Comparison of ENCODE assay signal across 5 fruit fly cellular contexts in genomic region chr3L:13263801-13264200, dm6.
A peak's percentile ranks its signal among the peaks of the same experiment; 100 is the strongest.
TF ChIP-seq lines count a peak whose summit lies in the region.

No protein-coding gene starts in this region.

- TF ChIP-seq CTCF in whole organism, embryonic (GFP tag; optimal IDR thresholded peaks at IDR 0.05; lab: Kevin White, UChicago), result no peak

TF ChIP-seq in whole organism, 6 proteins besides CTCF, POLR2A, EP300 and RAD21:
- no peak for TF ChIP-seq EcR (GFP tag; optimal IDR thresholded peaks at IDR 0.05; lab: Kevin White, UChicago)
- TF ChIP-seq CG8478 (optimal IDR thresholded peaks at IDR 0.05; lab: Kevin White, UChicago), result no peak
- no peak for TF ChIP-seq psq (optimal IDR thresholded peaks at IDR 0.05; lab: Kevin White, UChicago)
- TF ChIP-seq pan (optimal IDR thresholded peaks at IDR 0.05; lab: Kevin White, UChicago), result peak; percentile 78
- no peak for TF ChIP-seq Dll (optimal IDR thresholded peaks at IDR 0.05; lab: Kevin White, UChicago)
- no peak for TF ChIP-seq usp (GFP tag; optimal IDR thresholded peaks at IDR 0.05; lab: Kevin White, UChicago)

TF ChIP-seq in whole organism, embryonic, 481 proteins besides CTCF, POLR2A, EP300 and RAD21:
- TF ChIP-seq Oli (tag; optimal IDR thresholded peaks at IDR 0.05; lab: Kevin White, UChicago) (peak; percentile 1), CG1024 (GFP tag; IDR thresholded peaks at IDR 0.05; lab: Robert Waterston, UW) (no peak), HLHmδ (GFP tag; optimal IDR thresholded peaks at IDR 0.05; lab: Kevin White, UChicago) (no peak), CG18619 (GFP tag; optimal IDR thresholded peaks at IDR 0.05; lab: Kevin White, UChicago) (no peak), kay (GFP tag; optimal IDR thresholded peaks at IDR 0.05; lab: Kevin White, UChicago) (no peak), gem (tag; optimal IDR thresholded peaks at IDR 0.05; lab: Kevin White, UChicago) (peak; percentile 12), ci (GFP tag; IDR thresholded peaks at IDR 0.05; lab: Robert Waterston, UW) (0 out of 3 replicates have a peak, but pooled peaks have one; percentile 22), CG43689 (GFP tag; IDR thresholded peaks at IDR 0.05; lab: Robert Waterston, UW) (no peak), br (optimal IDR thresholded peaks at IDR 0.05; lab: Kevin White, UChicago) (no peak), CG11560 (tag; IDR thresholded peaks at IDR 0.05; lab: Robert Waterston, UW) (no peak), row (GFP tag; IDR thresholded peaks at IDR 0.05; lab: Robert Waterston, UW) (peak; percentile 50; the same call in 2 of the 3 replicates), D19B (GFP tag; optimal IDR thresholded peaks at IDR 0.05; lab: Kevin White, UChicago) (peak; percentile 43), bbx (GFP tag; IDR thresholded peaks at IDR 0.05; lab: Robert Waterston, UW; ENCODE audit: partially characterized antibody) (no peak)

TF ChIP-seq in whole organism, prepupa, 60 proteins besides CTCF, POLR2A, EP300 and RAD21 (continues in another document):
- TF ChIP-seq CG16779 (tag; optimal IDR thresholded peaks at IDR 0.05; lab: Kevin White, UChicago), result no peak
- peak; percentile 12; the same call in 1 of the 3 replicates for TF ChIP-seq CG6163 (GFP tag; IDR thresholded peaks at IDR 0.05; lab: Robert Waterston, UW)
- TF ChIP-seq Ets21C (GFP tag; optimal IDR thresholded peaks at IDR 0.05; lab: Kevin White, UChicago), result peak; percentile 22
- TF ChIP-seq CG4318 (GFP tag; optimal IDR thresholded peaks at IDR 0.05; lab: Kevin White, UChicago), result no peak
- TF ChIP-seq CG6808 (GFP tag; optimal IDR thresholded peaks at IDR 0.05; lab: Kevin White, UChicago), result peak; percentile 57
- no peak for TF ChIP-seq vri (GFP tag; optimal IDR thresholded peaks at IDR 0.05; lab: Kevin White, UChicago)
- no peak for TF ChIP-seq Gug (GFP tag; IDR thresholded peaks at IDR 0.05; lab: Robert Waterston, UW)
- peak; percentile 3 for TF ChIP-seq fd85E (GFP tag; optimal IDR thresholded peaks at IDR 0.05; lab: Kevin White, UChicago)
- peak; percentile 26; the same call in 1 of the 2 replicates for TF ChIP-seq CG15336 (GFP tag; IDR thresholded peaks at IDR 0.05; lab: Robert Waterston, UW)
- peak; percentile 67 for TF ChIP-seq spab (GFP tag; optimal IDR thresholded peaks at IDR 0.05; lab: Kevin White, UChicago)
- no peak for TF ChIP-seq dac (GFP tag; optimal IDR thresholded peaks at IDR 0.05; lab: Kevin White, UChicago)
- TF ChIP-seq pdm3 (GFP tag; optimal IDR thresholded peaks at IDR 0.05; lab: Kevin White, UChicago), result peak; percentile 57
- peak; percentile 48 for TF ChIP-seq lz (GFP tag; optimal IDR thresholded peaks at IDR 0.05; lab: Kevin White, UChicago)
- TF ChIP-seq topi (GFP tag; optimal IDR thresholded peaks at IDR 0.05; lab: Kevin White, UChicago), result peak; percentile 40
- TF ChIP-seq CG11294 (GFP tag; IDR thresholded peaks at IDR 0.05; lab: Robert Waterston, UW), result no peak
- peak; percentile 37 for TF ChIP-seq Lpt (GFP tag; optimal IDR thresholded peaks at IDR 0.05; lab: Kevin White, UChicago)
- peak; percentile 27 for TF ChIP-seq CG11902 (GFP tag; optimal IDR thresholded peaks at IDR 0.05; lab: Kevin White, UChicago)
- TF ChIP-seq CG10631 (GFP tag; optimal IDR thresholded peaks at IDR 0.05; lab: Kevin White, UChicago), result peak; percentile 57
- TF ChIP-seq net (GFP tag; optimal IDR thresholded peaks at IDR 0.05; lab: Kevin White, UChicago), result peak; percentile 55
- TF ChIP-seq Ets96B (tag; optimal IDR thresholded peaks at IDR 0.05; lab: Kevin White, UChicago), result peak; percentile 54
- 0 out of 3 replicates have a peak, but pooled peaks have one; percentile 12 for TF ChIP-seq eg (GFP tag; IDR thresholded peaks at IDR 0.05; lab: Robert Waterston, UW)
- peak; percentile 43; the same call in 1 of the 3 replicates for TF ChIP-seq CG8119 (GFP tag; IDR thresholded peaks at IDR 0.05; lab: Robert Waterston, UW)
- TF ChIP-seq CG6276 (GFP tag; optimal IDR thresholded peaks at IDR 0.05; lab: Kevin White, UChicago), result no peak
- peak; percentile 13 for TF ChIP-seq CG1621 (tag; optimal IDR thresholded peaks at IDR 0.05; lab: Kevin White, UChicago)

TF ChIP-seq in whole organism, pupa, 21 proteins besides CTCF, POLR2A, EP300 and RAD21:
- peak; percentile 38 for TF ChIP-seq Snoo (tag; optimal IDR thresholded peaks at IDR 0.05; lab: Kevin White, UChicago)
- no peak for TF ChIP-seq Ets98B (GFP tag; IDR thresholded peaks at IDR 0.05; lab: Robert Waterston, UW)
- peak; percentile 35 for TF ChIP-seq CG34367 (tag; optimal IDR thresholded peaks at IDR 0.05; lab: Kevin White, UChicago)
- TF ChIP-seq CG12605 (GFP tag; IDR thresholded peaks at IDR 0.05; lab: Robert Waterston, UW), result no peak
- peak; percentile 44 for TF ChIP-seq CG8301 (tag; optimal IDR thresholded peaks at IDR 0.05; lab: Kevin White, UChicago)
- no peak for TF ChIP-seq CG32121 (GFP tag; IDR thresholded peaks at IDR 0.05; lab: Robert Waterston, UW)
- peak; percentile 52 for TF ChIP-seq CG17806 (tag; optimal IDR thresholded peaks at IDR 0.05; lab: Kevin White, UChicago)
- peak; percentile 53 for TF ChIP-seq Pif1B (GFP tag; optimal IDR thresholded peaks at IDR 0.05; lab: Kevin White, UChicago)
- TF ChIP-seq CG14655 (GFP tag; optimal IDR thresholded peaks at IDR 0.05; lab: Kevin White, UChicago), result peak; percentile 57
- peak; percentile 63 for TF ChIP-seq CG15710 (tag; optimal IDR thresholded peaks at IDR 0.05; lab: Kevin White, UChicago)
- TF ChIP-seq Pif1A (GFP tag; optimal IDR thresholded peaks at IDR 0.05; lab: Kevin White, UChicago), result peak; percentile 49
- peak; percentile 2 for TF ChIP-seq CG13204 (GFP tag; optimal IDR thresholded peaks at IDR 0.05; lab: Kevin White, UChicago)
- TF ChIP-seq CG8159 (tag; optimal IDR thresholded peaks at IDR 0.05; lab: Kevin White, UChicago), result peak; percentile 57
- no peak for TF ChIP-seq rn (GFP tag; IDR thresholded peaks at IDR 0.05; lab: Robert Waterston, UW)
- no peak for TF ChIP-seq CG10348 (GFP tag; IDR thresholded peaks at IDR 0.05; lab: Robert Waterston, UW)
- no peak for TF ChIP-seq EcR (GFP tag; optimal IDR thresholded peaks at IDR 0.05; lab: Kevin White, UChicago)
- TF ChIP-seq fd96Ca (GFP tag; IDR thresholded peaks at IDR 0.05; lab: Robert Waterston, UW), result no peak
- TF ChIP-seq D1 (tag; optimal IDR thresholded peaks at IDR 0.05; lab: Kevin White, UChicago), result no peak
- no peak for TF ChIP-seq gl (tag; optimal IDR thresholded peaks at IDR 0.05; lab: Kevin White, UChicago)
- TF ChIP-seq CG4496 (GFP tag; IDR thresholded peaks at IDR 0.05; lab: Robert Waterston, UW), result no peak
- TF ChIP-seq CG9948 (tag; optimal IDR thresholded peaks at IDR 0.05; lab: Kevin White, UChicago), result peak; percentile 59

TF ChIP-seq in whole organism, wandering third instar larva, 38 proteins besides CTCF, POLR2A, EP300 and RAD21:
- peak; percentile 5 for TF ChIP-seq HLH106 (tag; optimal IDR thresholded peaks at IDR 0.05; lab: Kevin White, UChicago)
- TF ChIP-seq ey (GFP tag; optimal IDR thresholded peaks at IDR 0.05; lab: Kevin White, UChicago), result peak; percentile 31
- TF ChIP-seq foxo (GFP tag; optimal IDR thresholded peaks at IDR 0.05; lab: Kevin White, UChicago), result peak in 1 of 2 experiments; percentile 39
- TF ChIP-seq woc (GFP tag; optimal IDR thresholded peaks at IDR 0.05; lab: Kevin White, UChicago), result peak; percentile 64
- peak; percentile 10 for TF ChIP-seq OdsH (GFP tag; optimal IDR thresholded peaks at IDR 0.05; lab: Kevin White, UChicago)
- peak; percentile 14 for TF ChIP-seq pan (optimal IDR thresholded peaks at IDR 0.05; lab: Kevin White, UChicago)
- no peak for TF ChIP-seq lola (GFP tag; optimal IDR thresholded peaks at IDR 0.05; lab: Kevin White, UChicago)
- no peak for TF ChIP-seq sage (GFP tag; optimal IDR thresholded peaks at IDR 0.05; lab: Kevin White, UChicago)
- TF ChIP-seq Myc (optimal IDR thresholded peaks at IDR 0.05; lab: Kevin White, UChicago), result no peak
- TF ChIP-seq h (GFP tag; optimal IDR thresholded peaks at IDR 0.05; lab: Kevin White, UChicago), result peak; percentile 19
- peak; percentile 46 for TF ChIP-seq fru (GFP tag; optimal IDR thresholded peaks at IDR 0.05; lab: Kevin White, UChicago)
